Fruit fly (Drosophila melanogaster) whole organism, pupa: Measurements from ENCODE around the gene ppk28.
A peak's percentile ranks its signal among the peaks of the same experiment; 100 is the strongest.

Experiments used
- CG14655 ChIP-seq: fragments of 200-800 bp; sonication (Bioruptor generic); optimal IDR thresholded peaks from 3 replicates; lab custom pipeline; 2017; ENCODE audit warnings: mild to moderate bottlenecking, missing biosample characterization, missing genetic modification reagents, missing genetic modification characterization
- CG32121 ChIP-seq: fragments of 200-800 bp; sonication (Bioruptor generic); IDR thresholded peaks from 2 replicates; pipeline ENCODE4 v1.3.6; 2022; ENCODE audit warnings: missing biosample characterization, missing genetic modification characterization
- CG8159 ChIP-seq: fragments of 200-800 bp; sonication (Bioruptor generic); optimal IDR thresholded peaks from 3 replicates; lab custom pipeline; 2018; ENCODE audit warnings: missing biosample characterization, mild to moderate bottlenecking, missing genetic modification characterization, moderate library complexity
- CG8301 ChIP-seq: fragments of 200-800 bp; sonication (Bioruptor generic); optimal IDR thresholded peaks from 2 replicates; lab custom pipeline; 2018; ENCODE audit warnings: missing biosample characterization, mild to moderate bottlenecking, missing genetic modification characterization
- EcR ChIP-seq: fragments of 200-800 bp; sonication (Bioruptor generic); optimal IDR thresholded peaks from 3 replicates; lab custom pipeline; 2019; ENCODE audit warnings: missing biosample characterization, missing genetic modification characterization, mild to moderate bottlenecking, moderate library complexity, missing genetic modification reagents
- Ets98B ChIP-seq: fragments of 200-800 bp; sonication (Bioruptor generic); IDR thresholded peaks from 2 replicates; pipeline ENCODE4 v1.3.6; 2022; ENCODE audit warnings: missing biosample characterization, missing genetic modification characterization
- Pif1A ChIP-seq: fragments of 200-800 bp; sonication (Bioruptor generic); optimal IDR thresholded peaks from 3 replicates; lab custom pipeline; 2016; ENCODE audit warnings: missing biosample characterization, missing genetic modification characterization
- Pif1B ChIP-seq: fragments of 200-800 bp; sonication (Bioruptor generic); optimal IDR thresholded peaks from 3 replicates; lab custom pipeline; 2016; ENCODE audit warnings: missing biosample characterization, missing genetic modification characterization
- gl ChIP-seq: fragments of 200-800 bp; sonication (Bioruptor generic); optimal IDR thresholded peaks from 2 replicates; lab custom pipeline; 2018; ENCODE audit warnings: missing biosample characterization, mild to moderate bottlenecking, missing genetic modification characterization
- rn ChIP-seq: fragments of 200-800 bp; sonication (Bioruptor generic); IDR thresholded peaks from 2 replicates; pipeline ENCODE4 v1.3.6; 2022; ENCODE audit warnings: missing biosample characterization, missing genetic modification characterization

dm6 chrX:16834259-16834658, 28.4 kb downstream of the ppk28 start:
- no peak for TF ChIP-seq gl (tag; lab: Kevin White, UChicago)
- TF ChIP-seq EcR (GFP tag; lab: Kevin White, UChicago): no peak
- TF ChIP-seq CG8159: peak; percentile 11
- TF ChIP-seq Pif1A (GFP tag; lab: Kevin White, UChicago): peak; percentile 66
- peak; percentile 52 for TF ChIP-seq Pif1B (GFP tag; lab: Kevin White, UChicago)
- peak; percentile 79 for TF ChIP-seq CG8301 (tag; lab: Kevin White, UChicago)
- peak; percentile 19; the same call in 1 of the 2 replicates for TF ChIP-seq Ets98B (GFP tag; lab: Robert Waterston, UW)
- TF ChIP-seq rn (GFP tag; lab: Robert Waterston, UW): no peak
- peak; percentile 81 for TF ChIP-seq CG32121 (GFP tag; lab: Robert Waterston, UW)
- peak; percentile 89 for TF ChIP-seq CG14655
